Worm (Caenorhabditis elegans) whole organism, L4 larva: ENCODE measurements around the gene F59F5.4.

Source experiments
- F10B5.3 ChIP-seq: sonication (generic microtip); optimal IDR thresholded peaks from 2 replicates; lab custom pipeline; 2016; ENCODE audit warnings: mild to moderate bottlenecking, missing genetic modification characterization, missing compliant biosample characterization
- F44E2.7 ChIP-seq: fragments of 200-800 bp; sonication (Bioruptor generic); IDR thresholded peaks from 2 replicates; pipeline ENCODE4 v2.1.2; 2022; ENCODE audit warnings: missing genetic modification characterization, missing compliant biosample characterization
- R02D3.7 ChIP-seq: fragments of 150-350 bp; sonication (generic microtip); optimal IDR thresholded peaks from 3 replicates; lab custom pipeline; 2014; ENCODE audit warnings: missing biosample characterization, missing genetic modification characterization
- T26A8.4 ChIP-seq: fragments of 200-800 bp; sonication (Bioruptor generic); IDR thresholded peaks from 2 replicates; pipeline ENCODE4 v1.3.6; 2022; ENCODE audit warnings: missing genetic modification characterization, missing compliant biosample characterization
- Y5F2A.4 ChIP-seq: fragments of 200-800 bp; sonication (Bioruptor generic); optimal IDR thresholded peaks from 2 replicates; lab custom pipeline; 2018; ENCODE audit warnings: mild to moderate bottlenecking, missing genetic modification characterization, missing compliant biosample characterization
- Y75B8A.6 ChIP-seq: fragments of 200-800 bp; sonication (Bioruptor generic); IDR thresholded peaks from 2 replicates; pipeline ENCODE4 v1.3.6; 2022; ENCODE audit warnings: missing genetic modification reagents, missing genetic modification characterization, missing compliant biosample characterization
- ZK546.5 ChIP-seq, 2 experiments: sonication (generic microtip); optimal IDR thresholded peaks; 2 replicates each; lab custom pipeline; 2017; ENCODE audit warnings: missing biosample characterization in 2 of 2, missing genetic modification characterization in 2 of 2
- aha-1 ChIP-seq: fragments of 150-350 bp; peaks from one replicate; lab custom pipeline; 2014; ENCODE audit warnings: missing biosample characterization, missing genetic modification characterization
- ceh-44 ChIP-seq: fragments of 200-800 bp; sonication (Bioruptor generic); IDR thresholded peaks from 2 replicates; pipeline ENCODE4 v1.3.6; 2022; ENCODE audit warnings: missing genetic modification reagents, missing genetic modification characterization, missing compliant biosample characterization
- ceh-82 ChIP-seq: sonication (generic microtip); optimal IDR thresholded peaks from 2 replicates; lab custom pipeline; 2017; ENCODE audit warnings: missing biosample characterization, missing genetic modification characterization
- daf-8 ChIP-seq: fragments of 200-800 bp; sonication (Bioruptor generic); IDR thresholded peaks from 2 replicates; pipeline ENCODE4 v1.3.6; 2022; ENCODE audit warnings: missing genetic modification characterization, missing compliant biosample characterization
- dmd-6 ChIP-seq: fragments of 200-800 bp; sonication (Bioruptor generic); IDR thresholded peaks from 2 replicates; pipeline ENCODE4 v1.3.6; 2022; ENCODE audit warnings: missing genetic modification reagents, missing genetic modification characterization, missing compliant biosample characterization
- fkh-10 ChIP-seq: fragments of 150-350 bp; optimal IDR thresholded peaks from 2 replicates; lab custom pipeline; 2014; ENCODE audit warnings: missing biosample characterization, missing genetic modification reagents, missing genetic modification characterization
- fos-1 ChIP-seq: fragments of 150-350 bp; optimal IDR thresholded peaks from 2 replicates; lab custom pipeline; 2014; ENCODE audit warnings: missing biosample characterization, missing genetic modification characterization
- hif-1 ChIP-seq, 2 experiments: sonication (generic microtip); optimal IDR thresholded peaks; 2 replicates each; lab custom pipeline; 2016 to 2017; ENCODE audit warnings: missing compliant biosample characterization in 2 of 2, missing genetic modification characterization in 2 of 2, missing genetic modification reagents in 2 of 2, missing genotype in 2 of 2, mild to moderate bottlenecking in 1 of 2
- hlh-11 ChIP-seq: fragments of 200-800 bp; sonication (Bioruptor generic); optimal IDR thresholded peaks from 2 replicates; lab custom pipeline; 2018; ENCODE audit warnings: mild to moderate bottlenecking, missing genetic modification characterization, missing compliant biosample characterization
- jun-1 ChIP-seq: fragments of 150-350 bp; optimal IDR thresholded peaks from 2 replicates; lab custom pipeline; 2014; ENCODE audit warnings: missing biosample characterization, missing genetic modification reagents, missing genetic modification characterization
- lin-13 ChIP-seq: fragments of 150-350 bp; optimal IDR thresholded peaks from 2 replicates; lab custom pipeline; 2014; ENCODE audit warnings: missing biosample characterization, missing genetic modification reagents, missing genetic modification characterization
- lin-29 ChIP-seq: fragments of 200-800 bp; sonication (Bioruptor generic); IDR thresholded peaks from 2 replicates; pipeline ENCODE4 v1.3.6; 2022; ENCODE audit warnings: missing genetic modification reagents, missing genetic modification characterization, missing compliant biosample characterization
- lin-38 ChIP-seq: fragments of 200-800 bp; sonication (Bioruptor generic); IDR thresholded peaks from 2 replicates; pipeline ENCODE4 v1.3.6; 2022; ENCODE audit warnings: missing genetic modification reagents, missing genetic modification characterization, missing compliant biosample characterization
- lir-3 ChIP-seq: sonication (generic microtip); optimal IDR thresholded peaks from 2 replicates; lab custom pipeline; 2016; ENCODE audit warnings: mild to moderate bottlenecking, missing genetic modification characterization, missing compliant biosample characterization
- mdl-1 ChIP-seq, 2 experiments: fragments of 150-350 bp in 1 of 2; sonication (generic microtip) in 1 of 2; optimal IDR thresholded peaks; 2 replicates each; lab custom pipeline; 2014 to 2017; ENCODE audit warnings: missing biosample characterization in 2 of 2, missing genetic modification characterization in 2 of 2
- nhr-11 ChIP-seq: fragments of 150-350 bp; optimal IDR thresholded peaks from 2 replicates; lab custom pipeline; 2014; ENCODE audit warnings: missing biosample characterization, missing genetic modification characterization
- nhr-111 ChIP-seq: fragments of 200-800 bp; sonication (Bioruptor generic); optimal IDR thresholded peaks from 2 replicates; lab custom pipeline; 2018; ENCODE audit warnings: mild to moderate bottlenecking, missing genetic modification characterization, missing compliant biosample characterization
- nhr-28 ChIP-seq: fragments of 150-350 bp; optimal IDR thresholded peaks from 2 replicates; lab custom pipeline; 2014; ENCODE audit warnings: missing biosample characterization, missing genetic modification characterization
- nhr-42 ChIP-seq: fragments of 200-800 bp; sonication (Bioruptor generic); IDR thresholded peaks from 2 replicates; pipeline ENCODE4 v1.3.6; 2022; ENCODE audit warnings: missing genetic modification characterization, missing compliant biosample characterization
- nhr-77 ChIP-seq: fragments of 150-350 bp; optimal IDR thresholded peaks from 2 replicates; lab custom pipeline; 2014; ENCODE audit warnings: missing biosample characterization, missing genetic modification characterization
- snpc-1.2 ChIP-seq: fragments of 200-800 bp; sonication (Bioruptor generic); IDR thresholded peaks from 2 replicates; pipeline ENCODE4 v1.3.6; 2022; ENCODE audit warnings: missing genetic modification reagents, missing genetic modification characterization, missing compliant biosample characterization
- spr-3 ChIP-seq: fragments of 200-800 bp; sonication (Bioruptor generic); optimal IDR thresholded peaks from 2 replicates; lab custom pipeline; 2018; ENCODE audit warnings: mild to moderate bottlenecking, missing genetic modification characterization, missing compliant biosample characterization
- unc-130 ChIP-seq: sonication (generic microtip); optimal IDR thresholded peaks from 2 replicates; lab custom pipeline; 2016; ENCODE audit warnings: missing genetic modification reagents, missing genetic modification characterization, missing compliant biosample characterization
- unc-62 ChIP-seq, 3 experiments: fragments of 150-350 bp in 1 of 3; sonication (generic microtip); optimal IDR thresholded peaks in 2 of 3; peaks in 1 of 3; 1 replicate in 1 of 3; 2 replicates in 2 of 3; lab custom pipeline; 2014 to 2017; ENCODE audit warnings: missing biosample characterization in 3 of 3, missing genetic modification characterization in 3 of 3, missing genetic modification reagents in 3 of 3, missing genotype in 1 of 3
- zag-1 ChIP-seq: fragments of 150-350 bp; optimal IDR thresholded peaks from 2 replicates; lab custom pipeline; 2014; ENCODE audit warnings: missing biosample characterization, missing genetic modification characterization
- zfp-3 ChIP-seq: fragments of 200-800 bp; sonication (Bioruptor generic); conservative IDR thresholded peaks from 2 replicates; pipeline ENCODE4 v1.3.6; 2022; ENCODE audit warnings: missing genetic modification reagents, missing genetic modification characterization, missing compliant biosample characterization

Gene F59F5.4

ce11 chrX:10507971-10508370 lies 34.8 kb upstream of the F59F5.4 start:
- TF ChIP-seq unc-62 (GFP tag; optimal IDR thresholded peaks at IDR 0.05 in 1 of 2; lab: Kevin White, UChicago) (peak in 1 of 2 experiments; percentile 70), unc-62 (tag; optimal IDR thresholded peaks at IDR 0.05; lab: Kevin White, UChicago) (no peak), fos-1 (tag; lab: Kevin White, UChicago) (no peak)

DNA sequence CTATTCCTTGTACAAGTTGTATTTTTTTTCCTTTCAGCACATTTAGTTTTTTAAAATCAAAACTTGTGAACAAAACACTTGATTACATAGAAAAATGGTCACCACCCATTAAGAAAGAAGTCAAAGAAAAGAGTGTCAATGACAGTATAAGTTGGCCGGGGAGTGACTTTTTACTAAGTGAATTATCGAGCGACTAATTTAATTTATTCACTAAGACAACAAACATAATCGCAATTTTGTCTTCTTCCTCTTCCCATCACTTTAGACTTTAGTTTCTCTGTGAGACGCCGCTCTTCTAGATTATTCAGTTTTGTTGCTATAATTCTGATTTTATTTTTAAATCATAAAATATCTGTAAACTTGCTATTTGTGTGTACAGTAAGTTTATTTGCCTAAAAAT lies 28.7 kb upstream of the F59F5.4 start:
- TF ChIP-seq ceh-44 (GFP tag; lab: Robert Waterston, UW), result no peak
- no peak for TF ChIP-seq ZK546.5 (tag; optimal IDR thresholded peaks at IDR 0.05; lab: Kevin White, UChicago)
- no peak for TF ChIP-seq nhr-111 (GFP tag; lab: Kevin White, UChicago)
- no peak for TF ChIP-seq aha-1
- no peak for TF ChIP-seq hif-1 (tag; optimal IDR thresholded peaks at IDR 0.05; lab: Kevin White, UChicago)
- no peak for TF ChIP-seq F44E2.7 (GFP tag; lab: Robert Waterston, UW)
- no peak for TF ChIP-seq Y5F2A.4

ce11 chrX:10514834-10515233 lies 28.0 kb upstream of the F59F5.4 start:
- TF ChIP-seq ceh-82 (tag; lab: Kevin White, UChicago) (no peak), snpc-1.2 (GFP tag; lab: Robert Waterston, UW) (no peak), F44E2.7 (GFP tag; lab: Robert Waterston, UW) (no peak), mdl-1 (tag; optimal IDR thresholded peaks at IDR 0.05; lab: Kevin White, UChicago) (no peak), hlh-11 (no peak), nhr-42 (no peak), lir-3 (tag; lab: Kevin White, UChicago) (no peak), zfp-3 (GFP tag; lab: Robert Waterston, UW) (no peak), daf-8 (GFP tag; lab: Robert Waterston, UW) (no peak), unc-62 (GFP tag; optimal IDR thresholded peaks at IDR 0.05 in 1 of 2; lab: Kevin White, UChicago) (no peak), unc-62 (tag; optimal IDR thresholded peaks at IDR 0.05; lab: Kevin White, UChicago) (no peak), ceh-44 (GFP tag; lab: Robert Waterston, UW) (no peak), T26A8.4 (GFP tag; lab: Robert Waterston, UW) (no peak), F10B5.3 (tag; lab: Kevin White, UChicago) (no peak), jun-1 (tag; lab: Kevin White, UChicago) (no peak)
- TF ChIP-seq, all 104 proteins: peak for 0

ce11 chrX:10516549-10516948 lies 26.2 kb upstream of the F59F5.4 start:
- TF ChIP-seq ZK546.5 (tag; optimal IDR thresholded peaks at IDR 0.05; lab: Kevin White, UChicago) (no peak), lin-13 (GFP tag; lab: Kevin White, UChicago) (no peak), nhr-28 (tag; lab: Kevin White, UChicago) (no peak)
- TF ChIP-seq, all 104 proteins: peak for 0

DNA sequence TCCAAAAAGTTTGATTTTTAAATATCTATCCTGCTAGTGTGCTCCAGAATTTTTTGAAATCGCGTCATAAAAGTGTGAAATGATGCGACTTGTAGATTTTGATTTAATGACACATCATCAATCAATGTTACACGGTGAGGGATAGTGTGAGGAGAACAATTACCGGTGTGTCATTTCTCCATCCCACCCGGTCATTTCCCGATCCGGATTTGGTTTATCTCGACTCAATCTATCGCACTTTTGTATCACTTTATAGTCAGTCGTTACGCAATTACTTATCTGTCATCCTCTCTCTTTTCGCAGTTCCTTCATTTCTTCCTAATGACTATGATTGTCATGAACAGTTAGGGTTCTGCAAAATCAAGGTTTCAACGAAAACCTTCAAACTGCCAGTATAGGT lies 22.6 kb upstream of the F59F5.4 start:
- no peak for TF ChIP-seq lin-29 (GFP tag; lab: Robert Waterston, UW)
- TF ChIP-seq dmd-6 (GFP tag; lab: Robert Waterston, UW), result no peak
- no peak for TF ChIP-seq Y5F2A.4
- TF ChIP-seq hlh-11, result no peak
- no peak for TF ChIP-seq lin-38 (GFP tag; lab: Robert Waterston, UW)
- TF ChIP-seq R02D3.7 (tag; lab: Kevin White, UChicago), result no peak
- TF ChIP-seq snpc-1.2 (GFP tag; lab: Robert Waterston, UW), result no peak
- no peak for TF ChIP-seq unc-130 (GFP tag; lab: Kevin White, UChicago)
- TF ChIP-seq zag-1 (tag; lab: Kevin White, UChicago), result no peak
- TF ChIP-seq spr-3 (GFP tag; lab: Kevin White, UChicago), result no peak
- TF ChIP-seq, all 104 proteins: peak for 0

- TF ChIP-seq Y5F2A.4 (no peak), nhr-11 (tag; lab: Kevin White, UChicago) (no peak), hif-1 (tag; optimal IDR thresholded peaks at IDR 0.05; lab: Kevin White, UChicago) (no peak), unc-62 (GFP tag; optimal IDR thresholded peaks at IDR 0.05 in 1 of 2; lab: Kevin White, UChicago) (peak in 1 of 2 experiments; percentile 24), unc-62 (tag; optimal IDR thresholded peaks at IDR 0.05; lab: Kevin White, UChicago) (no peak), Y75B8A.6 (GFP tag; lab: Robert Waterston, UW) (no peak), fkh-10 (GFP tag; lab: Kevin White, UChicago) (no peak), snpc-1.2 (GFP tag; lab: Robert Waterston, UW) (no peak), hlh-11 (no peak), nhr-77 (tag; lab: Kevin White, UChicago) (no peak)
These were observed 21.5 kb upstream of the F59F5.4 start, which contains the start of gene F14F3.4 for ce11 chrX:10521313-10521712. Gene F14F3.4 (minus strand): TSS chrX:10521413.
